Worm (Caenorhabditis elegans) whole organism, dauer: ENCODE results near the gene C46C2.6.

Experiments used
- unc-62 ChIP-seq: sonication (generic microtip); optimal IDR thresholded peaks from 2 replicates; lab custom pipeline; 2017; ENCODE audit warnings: missing biosample characterization, missing genetic modification reagents, missing genetic modification characterization

C46C2.6 gene

DNA sequence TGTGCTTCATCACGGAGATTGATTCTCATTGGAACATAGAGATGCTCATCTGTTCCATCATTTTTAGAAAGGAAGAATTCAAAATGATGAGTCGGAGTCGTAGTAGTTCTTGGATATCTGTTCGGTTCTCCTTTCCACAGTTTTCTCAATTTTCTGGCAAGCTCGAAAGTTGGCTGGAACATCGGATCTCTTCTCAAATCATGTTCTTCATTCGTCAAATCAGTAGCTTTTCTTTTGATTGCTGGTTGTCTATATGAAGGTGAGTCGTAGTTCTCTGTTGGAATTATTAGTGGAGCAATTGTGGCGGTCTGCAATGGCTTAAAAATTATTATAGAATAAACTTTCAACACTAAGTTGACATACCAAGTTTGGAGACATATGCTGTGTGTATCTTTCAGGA, 50.1 kb downstream of the C46C2.6 start:
- TF ChIP-seq unc-62 (GFP tag; lab: Kevin White, UChicago) = no peak

DNA sequence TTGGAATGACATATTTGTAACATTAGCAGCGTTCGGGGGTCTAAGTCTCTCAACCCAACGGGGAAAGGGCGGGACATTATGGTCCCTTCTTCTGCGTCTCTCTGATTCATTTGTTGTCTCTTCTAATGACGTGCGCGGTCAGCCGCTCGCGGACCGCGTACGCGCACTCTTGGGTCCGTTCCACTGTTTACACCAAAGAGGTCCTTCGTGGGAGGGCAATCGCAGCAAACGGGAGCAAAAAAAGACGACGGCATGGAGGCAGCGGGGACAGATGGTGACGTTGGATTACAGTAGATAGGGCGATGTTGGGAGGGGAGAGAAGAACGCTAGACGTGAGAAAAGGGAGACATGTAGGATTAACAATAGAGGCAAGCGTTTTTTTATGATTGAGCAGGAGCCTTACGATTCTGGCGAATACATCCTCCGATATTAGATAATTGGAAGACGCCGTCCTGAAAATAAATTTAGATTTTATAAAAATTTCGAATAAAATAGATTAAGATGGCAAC, 51.6 kb downstream of the C46C2.6 start, which contains the start of gene flh-1:
TSS of gene flh-1 (minus strand) at position 459 of the 509 bp plus-strand sequence.
- no peak for TF ChIP-seq unc-62 (GFP tag; lab: Kevin White, UChicago)
